Worm (Caenorhabditis elegans) whole organism, L4 larva: ENCODE measurements around the gene fipr-21.

Source experiments
- F44E2.7 ChIP-seq: fragments of 200-800 bp; sonication (Bioruptor generic); IDR thresholded peaks from 2 replicates; pipeline ENCODE4 v2.1.2; 2022; ENCODE audit warnings: missing genetic modification characterization, missing compliant biosample characterization
- F49E8.2 ChIP-seq: sonication (generic microtip); optimal IDR thresholded peaks from 2 replicates; lab custom pipeline; 2016; ENCODE audit warnings: missing compliant biosample characterization, mild to moderate bottlenecking, missing genetic modification characterization, borderline replicate concordance
- Y75B8A.6 ChIP-seq: fragments of 200-800 bp; sonication (Bioruptor generic); IDR thresholded peaks from 2 replicates; pipeline ENCODE4 v1.3.6; 2022; ENCODE audit warnings: missing genetic modification reagents, missing genetic modification characterization, missing compliant biosample characterization
- ZK337.2 ChIP-seq: fragments of 200-800 bp; sonication (Bioruptor generic); IDR thresholded peaks from 2 replicates; pipeline ENCODE4 v1.3.6; 2022; ENCODE audit warnings: missing genetic modification reagents, missing genetic modification characterization, missing compliant biosample characterization
- ZK546.5 ChIP-seq, 2 experiments: sonication (generic microtip); optimal IDR thresholded peaks; 2 replicates each; lab custom pipeline; 2017; ENCODE audit warnings: missing biosample characterization in 2 of 2, missing genetic modification characterization in 2 of 2
- aha-1 ChIP-seq: fragments of 150-350 bp; peaks from one replicate; lab custom pipeline; 2014; ENCODE audit warnings: missing biosample characterization, missing genetic modification characterization
- ama-1 ChIP-seq: fragments of 150-350 bp; optimal IDR thresholded peaks from 2 replicates; lab custom pipeline; 2014; ENCODE audit warnings: inconsistent platforms, mixed read lengths
- ceh-20 ChIP-seq: fragments of 200-800 bp; sonication (Bioruptor generic); IDR thresholded peaks from 2 replicates; pipeline ENCODE4 v1.3.6; 2022; ENCODE audit warnings: missing genetic modification reagents, missing genetic modification characterization, missing compliant biosample characterization
- ces-1 ChIP-seq: fragments of 150-350 bp; sonication (generic microtip); optimal IDR thresholded peaks from 4 replicates; lab custom pipeline; 2014; ENCODE audit warnings: missing biosample characterization, missing genetic modification reagents, missing genetic modification characterization
- cey-2 ChIP-seq: sonication (generic microtip); optimal IDR thresholded peaks from 3 replicates; lab custom pipeline; 2017; ENCODE audit warnings: missing genetic modification characterization, mild to moderate bottlenecking, missing compliant biosample characterization, antibody characterized with exemption, borderline replicate concordance; ENCODE audit not compliant: insufficient read depth
- daf-16 ChIP-seq, 3 experiments: sonication (generic microtip); optimal IDR thresholded peaks; 2 replicates each; lab custom pipeline; 2016 to 2017; ENCODE audit warnings: missing genetic modification characterization in 3 of 3, missing genetic modification reagents in 3 of 3, mild to moderate bottlenecking in 2 of 3, missing compliant biosample characterization in 2 of 3, missing biosample characterization in 1 of 3, moderate library complexity in 1 of 3
- daf-19 ChIP-seq: fragments of 200-800 bp; sonication (Bioruptor generic); conservative IDR thresholded peaks from 2 replicates; pipeline ENCODE4 v1.3.6; 2022; ENCODE audit warnings: missing genetic modification characterization, missing compliant biosample characterization
- daf-8 ChIP-seq: fragments of 200-800 bp; sonication (Bioruptor generic); IDR thresholded peaks from 2 replicates; pipeline ENCODE4 v1.3.6; 2022; ENCODE audit warnings: missing genetic modification characterization, missing compliant biosample characterization
- dmd-6 ChIP-seq: fragments of 200-800 bp; sonication (Bioruptor generic); IDR thresholded peaks from 2 replicates; pipeline ENCODE4 v1.3.6; 2022; ENCODE audit warnings: missing genetic modification reagents, missing genetic modification characterization, missing compliant biosample characterization
- dve-1 ChIP-seq: sonication (generic microtip); optimal IDR thresholded peaks from 2 replicates; lab custom pipeline; 2017; ENCODE audit warnings: antibody characterized with exemption, mild to moderate bottlenecking, missing genetic modification characterization, missing compliant biosample characterization; ENCODE audit not compliant: insufficient read depth
- gei-8 ChIP-seq: fragments of 200-800 bp; sonication (Bioruptor generic); optimal IDR thresholded peaks from 2 replicates; lab custom pipeline; 2018; ENCODE audit warnings: mild to moderate bottlenecking, missing genetic modification characterization, missing compliant biosample characterization
- hlh-11 ChIP-seq: fragments of 200-800 bp; sonication (Bioruptor generic); optimal IDR thresholded peaks from 2 replicates; lab custom pipeline; 2018; ENCODE audit warnings: mild to moderate bottlenecking, missing genetic modification characterization, missing compliant biosample characterization
- hmg-1.1 ChIP-seq: fragments of 200-800 bp; sonication (Bioruptor generic); IDR thresholded peaks from 2 replicates; pipeline ENCODE4 v1.3.6; 2022; ENCODE audit warnings: missing genetic modification reagents, missing genetic modification characterization, missing compliant biosample characterization
- lin-1 ChIP-seq: fragments of 200-800 bp; sonication (Bioruptor generic); IDR thresholded peaks from 2 replicates; pipeline ENCODE4 v1.3.6; 2022; ENCODE audit warnings: missing genetic modification reagents, missing genetic modification characterization, missing compliant biosample characterization
- lin-15B ChIP-seq: fragments of 150-350 bp; sonication (generic microtip); optimal IDR thresholded peaks from 3 replicates; lab custom pipeline; 2014; ENCODE audit warnings: missing biosample characterization, missing genetic modification characterization
- lin-38 ChIP-seq: fragments of 200-800 bp; sonication (Bioruptor generic); IDR thresholded peaks from 2 replicates; pipeline ENCODE4 v1.3.6; 2022; ENCODE audit warnings: missing genetic modification reagents, missing genetic modification characterization, missing compliant biosample characterization
- lir-3 ChIP-seq: sonication (generic microtip); optimal IDR thresholded peaks from 2 replicates; lab custom pipeline; 2016; ENCODE audit warnings: mild to moderate bottlenecking, missing genetic modification characterization, missing compliant biosample characterization
- mep-1 ChIP-seq: fragments of 150-350 bp; sonication (generic microtip); optimal IDR thresholded peaks from 3 replicates; lab custom pipeline; 2014; ENCODE audit warnings: missing biosample characterization, missing genetic modification characterization
- mes-2 ChIP-seq: sonication (generic microtip); optimal IDR thresholded peaks from 2 replicates; lab custom pipeline; 2016; ENCODE audit warnings: missing genotype, mild to moderate bottlenecking, missing genetic modification characterization, missing compliant biosample characterization; ENCODE audit not compliant: poor library complexity, severe bottlenecking
- mxl-2 ChIP-seq: fragments of 200-800 bp; sonication (Bioruptor generic); conservative IDR thresholded peaks from 2 replicates; pipeline ENCODE4 v1.3.6; 2022; ENCODE audit warnings: missing genetic modification reagents, missing genetic modification characterization, missing compliant biosample characterization
- mxl-3 ChIP-seq: fragments of 200-800 bp; sonication (Bioruptor generic); optimal IDR thresholded peaks from 2 replicates; lab custom pipeline; 2018; ENCODE audit warnings: mild to moderate bottlenecking, missing genetic modification characterization, missing compliant biosample characterization
- nhr-25 ChIP-seq: sonication (generic microtip); optimal IDR thresholded peaks from 2 replicates; lab custom pipeline; 2017; ENCODE audit warnings: missing genetic modification characterization, mild to moderate bottlenecking, missing compliant biosample characterization, antibody characterized with exemption, moderate library complexity, borderline replicate concordance; ENCODE audit not compliant: insufficient read depth
- nhr-77 ChIP-seq: fragments of 150-350 bp; optimal IDR thresholded peaks from 2 replicates; lab custom pipeline; 2014; ENCODE audit warnings: missing biosample characterization, missing genetic modification characterization
- pqm-1 ChIP-seq: sonication (generic microtip); optimal IDR thresholded peaks from 2 replicates; lab custom pipeline; 2017; ENCODE audit warnings: missing biosample characterization, missing genetic modification characterization
- sdz-12 ChIP-seq: fragments of 200-800 bp; sonication (Bioruptor generic); optimal IDR thresholded peaks from 2 replicates; lab custom pipeline; 2018; ENCODE audit warnings: mild to moderate bottlenecking, missing genetic modification characterization, missing compliant biosample characterization
- set-16 ChIP-seq: fragments of 200-800 bp; sonication (Bioruptor generic); IDR thresholded peaks from 2 replicates; pipeline ENCODE4 v1.3.6; 2022; ENCODE audit warnings: missing genetic modification reagents, missing genetic modification characterization, missing compliant biosample characterization
- snpc-1.2 ChIP-seq: fragments of 200-800 bp; sonication (Bioruptor generic); IDR thresholded peaks from 2 replicates; pipeline ENCODE4 v1.3.6; 2022; ENCODE audit warnings: missing genetic modification reagents, missing genetic modification characterization, missing compliant biosample characterization
- spr-1 ChIP-seq: sonication (generic microtip); optimal IDR thresholded peaks from 2 replicates; lab custom pipeline; 2016; ENCODE audit warnings: mild to moderate bottlenecking, missing genetic modification characterization, missing compliant biosample characterization
- spr-3 ChIP-seq: fragments of 200-800 bp; sonication (Bioruptor generic); optimal IDR thresholded peaks from 2 replicates; lab custom pipeline; 2018; ENCODE audit warnings: mild to moderate bottlenecking, missing genetic modification characterization, missing compliant biosample characterization
- unc-130 ChIP-seq: sonication (generic microtip); optimal IDR thresholded peaks from 2 replicates; lab custom pipeline; 2016; ENCODE audit warnings: missing genetic modification reagents, missing genetic modification characterization, missing compliant biosample characterization
- unc-62 ChIP-seq, 3 experiments: fragments of 150-350 bp in 1 of 3; sonication (generic microtip); optimal IDR thresholded peaks in 2 of 3; peaks in 1 of 3; 1 replicate in 1 of 3; 2 replicates in 2 of 3; lab custom pipeline; 2014 to 2017; ENCODE audit warnings: missing biosample characterization in 3 of 3, missing genetic modification characterization in 3 of 3, missing genetic modification reagents in 3 of 3, missing genotype in 1 of 3
- zfp-2 ChIP-seq: sonication (generic microtip); optimal IDR thresholded peaks from 2 replicates; lab custom pipeline; 2016; ENCODE audit warnings: mild to moderate bottlenecking, missing genetic modification characterization, missing compliant biosample characterization
- zip-11 ChIP-seq: fragments of 200-800 bp; sonication (Bioruptor generic); IDR thresholded peaks from 2 replicates; pipeline ENCODE4 v1.3.6; 2022; ENCODE audit warnings: missing genetic modification characterization, missing compliant biosample characterization

The fipr-21 gene

ce11 chrX:10317565-10317964, 13.2 kb downstream of the fipr-21 start, which contains the start of gene R07E3.6:
Gene R07E3.6 (plus strand): TSS chrX:10317722.
- TF ChIP-seq unc-62 (GFP tag; optimal IDR thresholded peaks at IDR 0.05 in 1 of 2; lab: Kevin White, UChicago) (peak in 1 of 2 experiments; percentile 34), unc-62 (tag; optimal IDR thresholded peaks at IDR 0.05; lab: Kevin White, UChicago) (no peak), cey-2 (tag; lab: Kevin White, UChicago) (no peak)

- TF ChIP-seq aha-1 (tag; lab: Kevin White, UChicago) (peak; percentile 68), ZK337.2 (GFP tag; lab: Robert Waterston, UW) (no peak)
Measured at ce11 chrX:10318437-10318836, 14.1 kb downstream of the fipr-21 start.

- no peak for TF ChIP-seq nhr-25 (tag; lab: Kevin White, UChicago)
- peak in 1 of 2 experiments; percentile 65 for TF ChIP-seq unc-62 (GFP tag; optimal IDR thresholded peaks at IDR 0.05 in 1 of 2; lab: Kevin White, UChicago)
- TF ChIP-seq unc-62 (tag; optimal IDR thresholded peaks at IDR 0.05; lab: Kevin White, UChicago): no peak
- TF ChIP-seq, all 104 proteins: peak for 1
Measured at ce11 chrX:10319653-10320052, 15.3 kb downstream of the fipr-21 start.

ce11 chrX:10321401-10321800, 17.1 kb downstream of the fipr-21 start:
- peak; percentile 79 for TF ChIP-seq set-16 (GFP tag; lab: Robert Waterston, UW)
- peak; percentile 93 for TF ChIP-seq aha-1 (tag; lab: Kevin White, UChicago)
- TF ChIP-seq Y75B8A.6 (GFP tag; lab: Robert Waterston, UW): no peak

ce11 chrX:10327323-10328022, 23.1 kb downstream of the fipr-21 start, which contains the start of gene acl-5:
Gene acl-5 (minus strand): TSS chrX:10327456.
- no peak for TF ChIP-seq ama-1 (lab: Kevin White, UChicago)
- TF ChIP-seq unc-62 (GFP tag; optimal IDR thresholded peaks at IDR 0.05 in 1 of 2; lab: Kevin White, UChicago): no peak
- TF ChIP-seq unc-62 (tag; optimal IDR thresholded peaks at IDR 0.05; lab: Kevin White, UChicago): no peak
- TF ChIP-seq lin-1 (GFP tag; lab: Robert Waterston, UW): no peak
- no peak for TF ChIP-seq mep-1
- TF ChIP-seq gei-8 (GFP tag; lab: Kevin White, UChicago): no peak
- no peak for TF ChIP-seq lin-15B (tag; lab: Kevin White, UChicago)
- peak; percentile 52 for TF ChIP-seq hlh-11 (tag; lab: Kevin White, UChicago)
- peak; percentile 10 for TF ChIP-seq mes-2 (tag; lab: Kevin White, UChicago)
- no peak for TF ChIP-seq ces-1 (GFP tag; lab: Kevin White, UChicago)
- no peak for TF ChIP-seq ZK337.2 (GFP tag; lab: Robert Waterston, UW)
- TF ChIP-seq spr-3: no peak
- TF ChIP-seq dmd-6: peak; percentile 25
- TF ChIP-seq unc-130 (GFP tag; lab: Kevin White, UChicago): no peak
- no peak for TF ChIP-seq zfp-2 (tag; lab: Kevin White, UChicago)
- no peak for TF ChIP-seq mxl-3 (GFP tag; lab: Kevin White, UChicago)
- no peak for TF ChIP-seq daf-19 (GFP tag; lab: Robert Waterston, UW)
- no peak for TF ChIP-seq ZK546.5 (tag; optimal IDR thresholded peaks at IDR 0.05; lab: Kevin White, UChicago)
- no peak for TF ChIP-seq F44E2.7 (GFP tag; lab: Robert Waterston, UW)
- no peak for TF ChIP-seq zip-11
- TF ChIP-seq pqm-1: peak; percentile 21
- TF ChIP-seq dve-1 (tag; lab: Kevin White, UChicago): no peak
- TF ChIP-seq mxl-2 (GFP tag; lab: Robert Waterston, UW): no peak
- TF ChIP-seq hmg-1.1 (GFP tag; lab: Robert Waterston, UW): no peak
- no peak for TF ChIP-seq daf-8 (GFP tag; lab: Robert Waterston, UW)
- no peak for TF ChIP-seq set-16 (GFP tag; lab: Robert Waterston, UW)
- no peak for TF ChIP-seq sdz-12 (GFP tag; lab: Kevin White, UChicago)
- TF ChIP-seq F49E8.2 (tag; lab: Kevin White, UChicago): no peak
- no peak for TF ChIP-seq nhr-77 (tag; lab: Kevin White, UChicago)
- no peak for TF ChIP-seq cey-2 (tag; lab: Kevin White, UChicago)
- no peak for TF ChIP-seq lir-3 (tag; lab: Kevin White, UChicago)
- no peak for TF ChIP-seq lin-38 (GFP tag; lab: Robert Waterston, UW)
- no peak for TF ChIP-seq ceh-20 (GFP tag; lab: Robert Waterston, UW)
- no peak for TF ChIP-seq snpc-1.2
- TF ChIP-seq spr-1 (tag; lab: Kevin White, UChicago): no peak
- TF ChIP-seq daf-16 (GFP tag; optimal IDR thresholded peaks at IDR 0.05; lab: Kevin White, UChicago): peak in 1 of 2 experiments; percentile 24
- peak; percentile 52 for TF ChIP-seq daf-16 (tag; optimal IDR thresholded peaks at IDR 0.05; lab: Kevin White, UChicago)
